Worm (Caenorhabditis elegans) whole organism, L4/young adult: ENCODE data around the gene C56G3.2.

Experiments
- W03F9.2 ChIP-seq: fragments of 150-350 bp; optimal IDR thresholded peaks from 2 replicates; lab custom pipeline; 2014; ENCODE audit warnings: missing biosample characterization, missing genetic modification characterization
- dao-5 ChIP-seq: sonication (generic microtip); optimal IDR thresholded peaks from 2 replicates; lab custom pipeline; 2016; ENCODE audit warnings: missing genotype, missing genetic modification characterization, moderate library complexity, missing compliant biosample characterization
- him-1 ChIP-seq: sonication (generic microtip); optimal IDR thresholded peaks from 2 replicates; lab custom pipeline; 2016; ENCODE audit warnings: missing genotype, missing genetic modification reagents, missing genetic modification characterization, missing compliant biosample characterization

The C56G3.2 gene

ce11 chrX:7407749-7408148 is 42.4 kb downstream of the C56G3.2 start:
- TF ChIP-seq dao-5 (tag; lab: Kevin White, UChicago) (no peak), him-1 (tag; lab: Kevin White, UChicago) (no peak), W03F9.2 (no peak)

ce11 chrX:7409030-7409429 is 43.7 kb downstream of the C56G3.2 start:
- TF ChIP-seq dao-5 (tag; lab: Kevin White, UChicago), result no peak
- TF ChIP-seq W03F9.2, result no peak
- TF ChIP-seq him-1 (tag; lab: Kevin White, UChicago), result no peak

- no peak for TF ChIP-seq W03F9.2
- TF ChIP-seq him-1 (tag; lab: Kevin White, UChicago), result no peak
- TF ChIP-seq dao-5 (tag; lab: Kevin White, UChicago), result no peak
Observed at ce11 chrX:7409935-7410334, 44.6 kb downstream of the C56G3.2 start, which contains the start of gene C10A4.2. Gene C10A4.2 (plus strand): TSS chrX:7410235.

ce11 chrX:7415420-7415819 is 50.1 kb downstream of the C56G3.2 start, which contains the start of gene C10A4.7:
Gene C10A4.7 (minus strand): TSS chrX:7415520.
- TF ChIP-seq dao-5 (tag; lab: Kevin White, UChicago), result no peak
- TF ChIP-seq him-1 (tag; lab: Kevin White, UChicago), result no peak
- TF ChIP-seq W03F9.2, result no peak
